Worm (Caenorhabditis elegans) whole organism, mixed stage, embryonic: ENCODE results near the gene F42D1.4.

ENCODE experiments used
- M03D4.4 ChIP-seq: sonication (generic microtip); optimal IDR thresholded peaks from 2 replicates; lab custom pipeline; 2017; ENCODE audit warnings: mild to moderate bottlenecking, missing genetic modification characterization, missing compliant biosample characterization
- bed-3 ChIP-seq: fragments of 200-800 bp; sonication (Bioruptor generic); optimal IDR thresholded peaks from 3 replicates; lab custom pipeline; 2018; ENCODE audit warnings: mild to moderate bottlenecking, missing genetic modification characterization, moderate library complexity, missing compliant biosample characterization
- blmp-1 ChIP-seq: fragments of 150-350 bp; optimal IDR thresholded peaks from 2 replicates; lab custom pipeline; 2014; ENCODE audit warnings: missing biosample characterization, missing genetic modification characterization
- ceh-39 ChIP-seq: fragments of 150-350 bp; optimal IDR thresholded peaks from 2 replicates; lab custom pipeline; 2014; ENCODE audit warnings: missing biosample characterization, missing genetic modification characterization
- ceh-43 ChIP-seq: fragments of 200-800 bp; sonication (Bioruptor generic); optimal IDR thresholded peaks from 2 replicates; lab custom pipeline; 2018; ENCODE audit warnings: mild to moderate bottlenecking, missing genetic modification characterization, moderate library complexity, missing compliant biosample characterization
- ceh-83 ChIP-seq: fragments of 200-800 bp; sonication (Bioruptor generic); optimal IDR thresholded peaks from 2 replicates; lab custom pipeline; 2018; ENCODE audit warnings: mild to moderate bottlenecking, missing genetic modification characterization, missing compliant biosample characterization
- ces-1 ChIP-seq: fragments of 150-350 bp; optimal IDR thresholded peaks from 2 replicates; lab custom pipeline; 2014; ENCODE audit warnings: missing biosample characterization, missing genetic modification reagents, missing genetic modification characterization
- cnd-1 ChIP-seq: fragments of 200-800 bp; sonication (Bioruptor generic); optimal IDR thresholded peaks from 2 replicates; lab custom pipeline; 2018; ENCODE audit warnings: mild to moderate bottlenecking, missing genetic modification characterization, missing compliant biosample characterization
- drap-1 ChIP-seq: fragments of 200-800 bp; sonication (Bioruptor generic); optimal IDR thresholded peaks from 3 replicates; lab custom pipeline; 2018; ENCODE audit warnings: mild to moderate bottlenecking, missing genetic modification characterization, missing compliant biosample characterization
- elt-1 ChIP-seq: sonication (generic microtip); optimal IDR thresholded peaks from 2 replicates; lab custom pipeline; 2017; ENCODE audit warnings: missing genetic modification characterization, mild to moderate bottlenecking, missing compliant biosample characterization, antibody characterized with exemption, moderate library complexity, borderline replicate concordance; ENCODE audit not compliant: insufficient read depth
- elt-3 ChIP-seq: fragments of 150-350 bp; optimal IDR thresholded peaks from 2 replicates; lab custom pipeline; 2014; ENCODE audit warnings: missing biosample characterization, missing genetic modification characterization
- flh-1 ChIP-seq: fragments of 200-800 bp; sonication (Bioruptor generic); optimal IDR thresholded peaks from 2 replicates; lab custom pipeline; 2018; ENCODE audit warnings: mild to moderate bottlenecking, missing genetic modification characterization, moderate library complexity, missing compliant biosample characterization
- ham-2 ChIP-seq: fragments of 200-800 bp; sonication (Bioruptor generic); optimal IDR thresholded peaks from 2 replicates; lab custom pipeline; 2018; ENCODE audit warnings: mild to moderate bottlenecking, missing genetic modification characterization, missing compliant biosample characterization
- hlh-1 ChIP-seq: fragments of 150-350 bp; optimal IDR thresholded peaks from 2 replicates; lab custom pipeline; 2014; ENCODE audit warnings: missing biosample characterization, missing genetic modification reagents, missing genetic modification characterization
- lin-13 ChIP-seq: fragments of 150-350 bp; optimal IDR thresholded peaks from 2 replicates; lab custom pipeline; 2014; ENCODE audit warnings: missing biosample characterization, missing genetic modification characterization
- lin-32 ChIP-seq: fragments of 200-800 bp; sonication (Bioruptor generic); optimal IDR thresholded peaks from 2 replicates; lab custom pipeline; 2018; ENCODE audit warnings: mild to moderate bottlenecking, missing genetic modification characterization, missing compliant biosample characterization
- lsy-2 ChIP-seq: fragments of 150-350 bp; optimal IDR thresholded peaks from 2 replicates; lab custom pipeline; 2014; ENCODE audit warnings: missing biosample characterization, missing genetic modification characterization
- mep-1 ChIP-seq: fragments of 150-350 bp; optimal IDR thresholded peaks from 2 replicates; lab custom pipeline; 2017; ENCODE audit warnings: missing biosample characterization, missing genetic modification reagents, missing genetic modification characterization, inconsistent platforms
- mls-2 ChIP-seq: sonication (generic microtip); optimal IDR thresholded peaks from 2 replicates; lab custom pipeline; 2016; ENCODE audit warnings: mild to moderate bottlenecking, missing genetic modification characterization, moderate library complexity, missing compliant biosample characterization
- nhr-12 ChIP-seq: fragments of 150-350 bp; optimal IDR thresholded peaks from 2 replicates; lab custom pipeline; 2014; ENCODE audit warnings: missing biosample characterization, missing genetic modification characterization
- nhr-2 ChIP-seq: fragments of 150-350 bp; optimal IDR thresholded peaks from 2 replicates; lab custom pipeline; 2014; ENCODE audit warnings: missing biosample characterization, missing genetic modification characterization
- nhr-237 ChIP-seq: fragments of 150-350 bp; optimal IDR thresholded peaks from 2 replicates; lab custom pipeline; 2014; ENCODE audit warnings: missing biosample characterization, missing genetic modification characterization
- nhr-28 ChIP-seq: fragments of 150-350 bp; optimal IDR thresholded peaks from 2 replicates; lab custom pipeline; 2014; ENCODE audit warnings: missing biosample characterization, missing genetic modification characterization
- nhr-76 ChIP-seq: sonication (generic microtip); optimal IDR thresholded peaks from 2 replicates; lab custom pipeline; 2017; ENCODE audit warnings: missing biosample characterization, missing genetic modification characterization
- sem-2 ChIP-seq: fragments of 200-800 bp; sonication (Bioruptor generic); optimal IDR thresholded peaks from 2 replicates; lab custom pipeline; 2018; ENCODE audit warnings: mild to moderate bottlenecking, missing genetic modification characterization, missing compliant biosample characterization
- snpc-4 ChIP-seq: fragments of 150-350 bp; optimal IDR thresholded peaks from 2 replicates; lab custom pipeline; 2014; ENCODE audit warnings: missing biosample characterization, missing genetic modification characterization
- sptf-1 ChIP-seq: sonication (generic microtip); optimal IDR thresholded peaks from 2 replicates; lab custom pipeline; 2017; ENCODE audit warnings: mild to moderate bottlenecking, missing genetic modification characterization, moderate library complexity, missing compliant biosample characterization
- tbx-8 ChIP-seq: fragments of 200-800 bp; sonication (Bioruptor generic); optimal IDR thresholded peaks from 2 replicates; lab custom pipeline; 2018; ENCODE audit warnings: mild to moderate bottlenecking, missing genetic modification characterization, moderate library complexity, missing compliant biosample characterization
- unc-120 ChIP-seq: sonication (generic microtip); optimal IDR thresholded peaks from 2 replicates; lab custom pipeline; 2017; ENCODE audit warnings: missing genetic modification characterization, missing compliant biosample characterization; ENCODE audit not compliant: poor library complexity, severe bottlenecking
- unc-39 ChIP-seq: fragments of 150-350 bp; optimal IDR thresholded peaks from 2 replicates; lab custom pipeline; 2014; ENCODE audit warnings: missing biosample characterization, missing genetic modification characterization
- unc-62 ChIP-seq: fragments of 150-350 bp; optimal IDR thresholded peaks from 2 replicates; lab custom pipeline; 2014; ENCODE audit warnings: missing biosample characterization, missing genetic modification reagents, missing genetic modification characterization
- zip-8 ChIP-seq: fragments of 150-350 bp; optimal IDR thresholded peaks from 2 replicates; lab custom pipeline; 2014; ENCODE audit warnings: missing biosample characterization, missing genetic modification characterization
- ztf-11 ChIP-seq: fragments of 150-350 bp; optimal IDR thresholded peaks from 2 replicates; lab custom pipeline; 2014; ENCODE audit warnings: missing biosample characterization, missing genetic modification characterization

F42D1.4 gene

DNA sequence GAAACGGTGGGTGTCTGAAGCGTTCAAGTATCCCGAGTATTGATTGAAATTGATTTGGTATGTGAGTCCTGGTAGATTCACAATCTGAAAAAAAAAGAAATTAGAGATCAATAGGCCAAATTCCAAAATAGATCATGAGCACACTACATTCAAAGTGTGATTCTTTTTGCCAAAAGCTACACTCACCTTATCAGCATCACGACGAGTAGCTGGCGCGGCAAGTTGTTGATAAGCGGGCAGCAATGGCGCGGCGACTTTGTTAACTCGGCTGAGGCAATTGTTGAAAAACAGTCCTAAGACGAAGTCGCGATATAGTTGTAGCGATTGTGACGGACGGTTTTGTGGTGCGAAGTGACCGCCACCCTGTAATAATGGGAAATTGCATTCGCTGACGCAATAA, 38.0 kb upstream of the F42D1.4 start:
- no peak for TF ChIP-seq ham-2
- no peak for TF ChIP-seq bed-3
- no peak for TF ChIP-seq snpc-4 (tag; lab: Kevin White, UChicago)
- no peak for TF ChIP-seq sem-2
- TF ChIP-seq lin-13 (tag; lab: Kevin White, UChicago) = no peak
- no peak for TF ChIP-seq ztf-11 (tag; lab: Kevin White, UChicago)
- TF ChIP-seq nhr-12 (tag; lab: Kevin White, UChicago) = no peak
- TF ChIP-seq nhr-2 (tag; lab: Kevin White, UChicago) = no peak
- TF ChIP-seq ceh-39 (tag; lab: Kevin White, UChicago) = no peak
- TF ChIP-seq ceh-83 (GFP tag; lab: Kevin White, UChicago) = no peak
- no peak for TF ChIP-seq ceh-43 (GFP tag; lab: Kevin White, UChicago)
- TF ChIP-seq blmp-1 (tag; lab: Kevin White, UChicago) = no peak
- TF ChIP-seq nhr-76 (tag; lab: Kevin White, UChicago) = no peak

DNA sequence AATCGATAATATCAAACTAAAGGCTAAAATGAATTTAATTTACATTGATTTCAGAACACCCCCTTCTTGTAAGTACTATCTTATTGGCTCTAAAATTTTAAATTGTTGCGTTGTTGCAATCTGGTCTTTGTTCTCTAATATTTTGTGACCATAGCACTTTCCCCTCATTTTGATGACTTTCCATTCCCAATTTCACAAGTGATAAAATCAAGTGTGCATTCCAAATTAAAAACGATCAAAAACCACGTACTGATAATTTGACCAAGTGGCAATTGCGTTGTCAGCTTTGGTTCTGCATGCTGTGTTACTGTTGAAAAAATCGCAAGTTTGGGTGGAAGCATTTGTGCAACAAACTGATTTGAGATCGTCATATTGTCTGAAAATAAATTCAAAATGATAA, 36.7 kb upstream of the F42D1.4 start:
- TF ChIP-seq ceh-43 (GFP tag; lab: Kevin White, UChicago) = no peak
- no peak for TF ChIP-seq cnd-1 (tag; lab: Kevin White, UChicago)
- no peak for TF ChIP-seq elt-3 (tag; lab: Kevin White, UChicago)
- TF ChIP-seq flh-1 = no peak
- TF ChIP-seq nhr-76 (tag; lab: Kevin White, UChicago) = no peak
- TF ChIP-seq sptf-1 = no peak
- TF ChIP-seq ceh-83 (GFP tag; lab: Kevin White, UChicago) = no peak
- TF ChIP-seq unc-62 (GFP tag; lab: Kevin White, UChicago) = no peak
- TF ChIP-seq drap-1 (GFP tag; lab: Kevin White, UChicago) = no peak
- no peak for TF ChIP-seq elt-1 (tag; lab: Kevin White, UChicago)
- TF ChIP-seq mls-2 = no peak
- TF ChIP-seq M03D4.4 (tag; lab: Kevin White, UChicago) = no peak
- TF ChIP-seq lin-32 (GFP tag; lab: Kevin White, UChicago) = no peak
- no peak for TF ChIP-seq bed-3
- no peak for TF ChIP-seq zip-8 (tag; lab: Kevin White, UChicago)
- no peak for TF ChIP-seq nhr-28 (tag; lab: Kevin White, UChicago)
- no peak for TF ChIP-seq lsy-2 (tag; lab: Kevin White, UChicago)

DNA sequence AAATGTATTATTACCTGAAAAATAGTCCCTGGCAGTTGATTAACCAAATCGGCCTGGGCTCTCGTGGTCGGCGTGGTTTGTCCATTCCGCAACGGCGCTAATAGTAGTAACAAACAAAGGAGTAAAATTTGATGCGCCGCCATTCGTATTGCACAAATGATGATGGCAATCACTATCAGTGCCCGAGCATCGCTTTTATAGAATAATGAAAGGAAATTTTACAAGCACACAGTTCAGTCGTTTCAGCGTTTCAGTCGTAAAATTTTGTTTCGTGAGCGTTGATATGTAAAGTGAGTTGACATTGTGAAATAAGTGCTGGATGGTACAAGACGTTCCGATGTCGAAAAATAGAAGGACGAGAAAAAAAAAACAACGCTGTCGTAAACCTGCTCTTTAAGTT, 35.4 kb upstream of the F42D1.4 start, which contains the start of gene Y16B4A.2:
Gene Y16B4A.2 (minus strand): TSS at position 170 of the 400 bp plus-strand sequence.
- TF ChIP-seq sem-2 (no peak), lsy-2 (tag; lab: Kevin White, UChicago) (no peak), elt-3 (tag; lab: Kevin White, UChicago) (no peak), bed-3 (no peak), ces-1 (GFP tag; lab: Kevin White, UChicago) (no peak), nhr-237 (tag; lab: Kevin White, UChicago) (no peak), mep-1 (tag; lab: Kevin White, UChicago) (no peak)

DNA sequence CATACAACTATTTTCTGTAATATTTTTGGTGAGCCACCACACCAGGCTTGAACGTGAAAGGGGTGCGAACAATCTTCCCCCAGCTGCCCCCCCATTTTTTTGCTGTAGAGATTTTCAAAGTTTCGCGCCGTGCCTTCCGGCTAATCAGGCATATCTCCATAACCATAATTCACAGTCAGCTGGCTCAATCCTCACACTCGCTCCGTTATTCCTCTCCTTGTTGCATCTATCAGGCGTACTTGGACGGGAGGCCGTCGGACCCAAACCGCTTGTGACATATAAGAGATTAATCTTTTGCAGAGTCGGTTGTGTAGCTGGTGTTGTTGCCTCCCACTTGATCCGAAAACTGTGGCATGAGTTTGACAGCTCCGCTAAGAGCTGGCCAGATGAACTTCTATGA, 33.8 kb upstream of the F42D1.4 start, which contains the start of gene unc-3:
Gene unc-3 (plus strand): TSS at position 301 of the 400 bp plus-strand sequence.
- TF ChIP-seq unc-39 (no peak), unc-62 (GFP tag; lab: Kevin White, UChicago) (no peak), cnd-1 (tag; lab: Kevin White, UChicago) (no peak), ztf-11 (tag; lab: Kevin White, UChicago) (no peak), nhr-237 (tag; lab: Kevin White, UChicago) (no peak), nhr-2 (tag; lab: Kevin White, UChicago) (no peak), unc-120 (tag; lab: Kevin White, UChicago) (no peak), elt-1 (tag; lab: Kevin White, UChicago) (no peak), lin-32 (GFP tag; lab: Kevin White, UChicago) (no peak), bed-3 (no peak), nhr-28 (tag; lab: Kevin White, UChicago) (no peak), M03D4.4 (tag; lab: Kevin White, UChicago) (no peak), tbx-8 (GFP tag; lab: Kevin White, UChicago) (no peak), nhr-12 (tag; lab: Kevin White, UChicago) (no peak), ceh-39 (tag; lab: Kevin White, UChicago) (no peak), hlh-1 (tag; lab: Kevin White, UChicago) (no peak), lsy-2 (tag; lab: Kevin White, UChicago) (no peak), drap-1 (GFP tag; lab: Kevin White, UChicago) (no peak), sem-2 (no peak), nhr-76 (tag; lab: Kevin White, UChicago) (no peak)
